Worm (Caenorhabditis elegans): ENCODE measurements around the gene F59E12.15.

ce11 chrII:5640362-5641079 lies 12.3 kb upstream of the F59E12.15 start:
- TF ChIP-seq lsy-2 (tag; optimal IDR thresholded peaks at IDR 0.05) (no peak), unc-62 (GFP tag; optimal IDR thresholded peaks at IDR 0.05) (no peak), mdl-1 (tag; optimal IDR thresholded peaks at IDR 0.05) (no peak), nhr-25 (tag; optimal IDR thresholded peaks at IDR 0.05) (no peak), skn-1 (tag; optimal IDR thresholded peaks at IDR 0.05) (no peak), R02D3.7 (tag; optimal IDR thresholded peaks at IDR 0.05) (no peak), unc-39 (tag; optimal IDR thresholded peaks at IDR 0.05) (no peak), egl-27 (tag; optimal IDR thresholded peaks at IDR 0.05) (no peak), elt-3 (tag; optimal IDR thresholded peaks at IDR 0.05) (no peak), snpc-4 (tag; optimal IDR thresholded peaks at IDR 0.05) (no peak), aly-2 (tag; optimal IDR thresholded peaks at IDR 0.05) (no peak), fos-1 (tag; optimal IDR thresholded peaks at IDR 0.05) (no peak)

All from whole organism, L2 larva.